Worm (Caenorhabditis elegans) whole organism, young adult: ENCODE data around the gene pro-1.

ENCODE experiments used
- F57A8.1 ChIP-seq: fragments of 200-800 bp; sonication (Bioruptor generic); optimal IDR thresholded peaks from 2 replicates; lab custom pipeline; 2018; ENCODE audit warnings: mild to moderate bottlenecking, missing genetic modification characterization, moderate library complexity, missing compliant biosample characterization
- dpl-1 ChIP-seq: fragments of 150-350 bp; optimal IDR thresholded peaks from 2 replicates; lab custom pipeline; 2014; ENCODE audit warnings: missing biosample characterization, missing genetic modification reagents, missing genetic modification characterization
- egrh-3 ChIP-seq: fragments of 200-800 bp; sonication (Bioruptor generic); IDR thresholded peaks from 2 replicates; pipeline ENCODE4 v1.3.6; 2022; ENCODE audit warnings: missing genetic modification reagents, missing genetic modification characterization, missing compliant biosample characterization

ce11 chrII:10495912-10496311 lies 45.9 kb downstream of the pro-1 start, which contains the start of gene ZK666.12:
- TF ChIP-seq egrh-3 (GFP tag; lab: Robert Waterston, UW) = no peak
- no peak for TF ChIP-seq F57A8.1 (GFP tag; lab: Kevin White, UChicago)
- TF ChIP-seq dpl-1 (GFP tag; lab: Kevin White, UChicago) = no peak
